Worm (Caenorhabditis elegans): ENCODE results near the gene smk-1.

The smk-1 gene

ce11 chrV:8662056-8663006, 54.7 kb downstream of the smk-1 start (continued):
- TF ChIP-seq fkh-10 (GFP tag; optimal IDR thresholded peaks at IDR 0.05), result no peak
- no peak for TF ChIP-seq ceh-16 (tag; optimal IDR thresholded peaks at IDR 0.05)
- TF ChIP-seq nhr-237 (tag; optimal IDR thresholded peaks at IDR 0.05), result no peak
- no peak for TF ChIP-seq ZK546.5 (tag; optimal IDR thresholded peaks at IDR 0.05)
- no peak for TF ChIP-seq fos-1 (tag; optimal IDR thresholded peaks at IDR 0.05)
- no peak for TF ChIP-seq ceh-28 (tag; optimal IDR thresholded peaks at IDR 0.05)
- no peak for TF ChIP-seq snpc-4 (tag; optimal IDR thresholded peaks at IDR 0.05)
- TF ChIP-seq ceh-82 (tag; optimal IDR thresholded peaks at IDR 0.05), result no peak
- TF ChIP-seq nhr-11 (tag; optimal IDR thresholded peaks at IDR 0.05), result no peak
- peak; percentile 36 for TF ChIP-seq lsy-12 (tag; optimal IDR thresholded peaks at IDR 0.05)
- no peak for TF ChIP-seq mml-1 (tag; optimal IDR thresholded peaks at IDR 0.05)
- TF ChIP-seq skn-1 (tag; optimal IDR thresholded peaks at IDR 0.05), result no peak
- TF ChIP-seq elt-1 (tag; optimal IDR thresholded peaks at IDR 0.05), result peak; percentile 46
- TF ChIP-seq R02D3.7 (tag; optimal IDR thresholded peaks at IDR 0.05), result no peak
- TF ChIP-seq fkh-2 (tag; optimal IDR thresholded peaks at IDR 0.05), result no peak
- TF ChIP-seq ceh-9 (tag; optimal IDR thresholded peaks at IDR 0.05), result no peak
- no peak for TF ChIP-seq hmg-11 (tag; optimal IDR thresholded peaks at IDR 0.05)
- TF ChIP-seq pha-4 (tag; optimal IDR thresholded peaks at IDR 0.05), result no peak
- peak; percentile 57 for TF ChIP-seq nhr-23 (tag; optimal IDR thresholded peaks at IDR 0.05)
- no peak for TF ChIP-seq unc-39 (tag; optimal IDR thresholded peaks at IDR 0.05)

- TF ChIP-seq skn-1 (tag; optimal IDR thresholded peaks at IDR 0.05) (no peak), hmg-11 (tag; optimal IDR thresholded peaks at IDR 0.05) (peak; percentile 9), unc-62 (GFP tag; optimal IDR thresholded peaks at IDR 0.05) (no peak), nhr-23 (tag; optimal IDR thresholded peaks at IDR 0.05) (no peak), ceh-28 (tag; optimal IDR thresholded peaks at IDR 0.05) (no peak), ceh-82 (tag; optimal IDR thresholded peaks at IDR 0.05) (no peak), eor-1 (tag; optimal IDR thresholded peaks at IDR 0.05) (no peak), nfya-1 (tag; optimal IDR thresholded peaks at IDR 0.05; ENCODE audit: insufficient read depth) (peak; percentile 56), fkh-10 (GFP tag; optimal IDR thresholded peaks at IDR 0.05) (no peak), lin-39 (tag; optimal IDR thresholded peaks at IDR 0.05) (peak; percentile 66), tbx-2 (tag; optimal IDR thresholded peaks at IDR 0.05) (peak; percentile 66), snpc-4 (tag; optimal IDR thresholded peaks at IDR 0.05) (peak; percentile 15)
Observed at ce11 chrV:8663023-8663422, 55.4 kb downstream of the smk-1 start.
